Worm (Caenorhabditis elegans) whole organism, L4 larva: ENCODE measurements around the gene K05F1.10.

Experiments
- D1046.2 ChIP-seq: fragments of 200-800 bp; sonication (Bioruptor generic); IDR thresholded peaks from 2 replicates; pipeline ENCODE4 v1.3.6; 2022; ENCODE audit warnings: missing genetic modification characterization, missing compliant biosample characterization
- F26F4.8 ChIP-seq: fragments of 200-800 bp; sonication (Bioruptor generic); conservative IDR thresholded peaks from 2 replicates; pipeline ENCODE4 v1.3.6; 2022; ENCODE audit warnings: missing genetic modification characterization, missing compliant biosample characterization
- F37D6.2 ChIP-seq: sonication (generic microtip); optimal IDR thresholded peaks from 2 replicates; lab custom pipeline; 2016; ENCODE audit warnings: mild to moderate bottlenecking, missing genetic modification characterization, missing compliant biosample characterization
- F49E8.2 ChIP-seq: sonication (generic microtip); optimal IDR thresholded peaks from 2 replicates; lab custom pipeline; 2016; ENCODE audit warnings: missing compliant biosample characterization, mild to moderate bottlenecking, missing genetic modification characterization, borderline replicate concordance
- T20F7.1 ChIP-seq: fragments of 200-800 bp; sonication (Bioruptor generic); optimal IDR thresholded peaks from 2 replicates; lab custom pipeline; 2018; ENCODE audit warnings: mild to moderate bottlenecking, missing genetic modification characterization, missing compliant biosample characterization
- T26A8.4 ChIP-seq: fragments of 200-800 bp; sonication (Bioruptor generic); IDR thresholded peaks from 2 replicates; pipeline ENCODE4 v1.3.6; 2022; ENCODE audit warnings: missing genetic modification characterization, missing compliant biosample characterization
- Y105C5A.15 ChIP-seq: fragments of 200-800 bp; sonication (Bioruptor generic); IDR thresholded peaks from 2 replicates; pipeline ENCODE4 v1.3.6; 2022; ENCODE audit warnings: missing genetic modification characterization, missing compliant biosample characterization
- Y48G9A.11 ChIP-seq: fragments of 200-800 bp; sonication (Bioruptor generic); IDR thresholded peaks from 2 replicates; pipeline ENCODE4 v1.3.6; 2022; ENCODE audit warnings: missing genetic modification reagents, missing genetic modification characterization, missing compliant biosample characterization
- ZK337.2 ChIP-seq: fragments of 200-800 bp; sonication (Bioruptor generic); IDR thresholded peaks from 2 replicates; pipeline ENCODE4 v1.3.6; 2022; ENCODE audit warnings: missing genetic modification reagents, missing genetic modification characterization, missing compliant biosample characterization
- ZK546.5 ChIP-seq, 2 experiments: sonication (generic microtip); optimal IDR thresholded peaks; 2 replicates each; lab custom pipeline; 2017; ENCODE audit warnings: missing biosample characterization in 2 of 2, missing genetic modification characterization in 2 of 2
- aha-1 ChIP-seq: fragments of 150-350 bp; peaks from one replicate; lab custom pipeline; 2014; ENCODE audit warnings: missing biosample characterization, missing genetic modification characterization
- aly-2 ChIP-seq: sonication (generic microtip); optimal IDR thresholded peaks from 2 replicates; lab custom pipeline; 2018; ENCODE audit warnings: missing biosample characterization, missing genetic modification characterization
- ama-1 ChIP-seq: fragments of 150-350 bp; optimal IDR thresholded peaks from 2 replicates; lab custom pipeline; 2014; ENCODE audit warnings: inconsistent platforms, mixed read lengths
- attf-4 ChIP-seq: sonication (generic microtip); optimal IDR thresholded peaks from 3 replicates; lab custom pipeline; 2017; ENCODE audit warnings: missing biosample characterization, missing genetic modification characterization
- ceh-20 ChIP-seq: fragments of 200-800 bp; sonication (Bioruptor generic); IDR thresholded peaks from 2 replicates; pipeline ENCODE4 v1.3.6; 2022; ENCODE audit warnings: missing genetic modification reagents, missing genetic modification characterization, missing compliant biosample characterization
- ceh-32 ChIP-seq: sonication (generic microtip); optimal IDR thresholded peaks from 2 replicates; lab custom pipeline; 2016; ENCODE audit warnings: mild to moderate bottlenecking, missing genetic modification characterization, missing compliant biosample characterization; ENCODE audit not compliant: poor library complexity
- ceh-82 ChIP-seq: sonication (generic microtip); optimal IDR thresholded peaks from 2 replicates; lab custom pipeline; 2017; ENCODE audit warnings: missing biosample characterization, missing genetic modification characterization
- ces-1 ChIP-seq: fragments of 150-350 bp; sonication (generic microtip); optimal IDR thresholded peaks from 4 replicates; lab custom pipeline; 2014; ENCODE audit warnings: missing biosample characterization, missing genetic modification reagents, missing genetic modification characterization
- ctbp-1 ChIP-seq: fragments of 200-800 bp; sonication (Bioruptor generic); IDR thresholded peaks from 2 replicates; pipeline ENCODE4 v1.3.6; 2022; ENCODE audit warnings: missing genetic modification reagents, missing genetic modification characterization, missing compliant biosample characterization
- daf-19 ChIP-seq: fragments of 200-800 bp; sonication (Bioruptor generic); conservative IDR thresholded peaks from 2 replicates; pipeline ENCODE4 v1.3.6; 2022; ENCODE audit warnings: missing genetic modification characterization, missing compliant biosample characterization
- dmd-8 ChIP-seq: fragments of 200-800 bp; sonication (Bioruptor generic); IDR thresholded peaks from 2 replicates; pipeline ENCODE4 v1.3.6; 2022; ENCODE audit warnings: missing genetic modification characterization, missing compliant biosample characterization
- dve-1 ChIP-seq: sonication (generic microtip); optimal IDR thresholded peaks from 2 replicates; lab custom pipeline; 2017; ENCODE audit warnings: antibody characterized with exemption, mild to moderate bottlenecking, missing genetic modification characterization, missing compliant biosample characterization; ENCODE audit not compliant: insufficient read depth
- gei-8 ChIP-seq: fragments of 200-800 bp; sonication (Bioruptor generic); optimal IDR thresholded peaks from 2 replicates; lab custom pipeline; 2018; ENCODE audit warnings: mild to moderate bottlenecking, missing genetic modification characterization, missing compliant biosample characterization
- hlh-11 ChIP-seq: fragments of 200-800 bp; sonication (Bioruptor generic); optimal IDR thresholded peaks from 2 replicates; lab custom pipeline; 2018; ENCODE audit warnings: mild to moderate bottlenecking, missing genetic modification characterization, missing compliant biosample characterization
- hlh-30 ChIP-seq: sonication (generic microtip); optimal IDR thresholded peaks from 2 replicates; lab custom pipeline; 2017; ENCODE audit warnings: antibody characterized with exemption, mild to moderate bottlenecking, missing genetic modification characterization, missing compliant biosample characterization; ENCODE audit not compliant: insufficient read depth
- jun-1 ChIP-seq: fragments of 150-350 bp; optimal IDR thresholded peaks from 2 replicates; lab custom pipeline; 2014; ENCODE audit warnings: missing biosample characterization, missing genetic modification reagents, missing genetic modification characterization
- lin-15B ChIP-seq: fragments of 150-350 bp; sonication (generic microtip); optimal IDR thresholded peaks from 3 replicates; lab custom pipeline; 2014; ENCODE audit warnings: missing biosample characterization, missing genetic modification characterization
- lin-29 ChIP-seq: fragments of 200-800 bp; sonication (Bioruptor generic); IDR thresholded peaks from 2 replicates; pipeline ENCODE4 v1.3.6; 2022; ENCODE audit warnings: missing genetic modification reagents, missing genetic modification characterization, missing compliant biosample characterization
- lin-38 ChIP-seq: fragments of 200-800 bp; sonication (Bioruptor generic); IDR thresholded peaks from 2 replicates; pipeline ENCODE4 v1.3.6; 2022; ENCODE audit warnings: missing genetic modification reagents, missing genetic modification characterization, missing compliant biosample characterization
- lin-39 ChIP-seq: fragments of 150-350 bp; optimal IDR thresholded peaks from 2 replicates; lab custom pipeline; 2014; ENCODE audit warnings: missing biosample characterization, missing genetic modification reagents, missing genetic modification characterization
- madf-9 ChIP-seq: fragments of 200-800 bp; sonication (Bioruptor generic); conservative IDR thresholded peaks from 2 replicates; pipeline ENCODE4 v1.3.6; 2022; ENCODE audit warnings: missing genetic modification reagents, missing genetic modification characterization, missing compliant biosample characterization
- mep-1 ChIP-seq: fragments of 150-350 bp; sonication (generic microtip); optimal IDR thresholded peaks from 3 replicates; lab custom pipeline; 2014; ENCODE audit warnings: missing biosample characterization, missing genetic modification characterization
- mes-2 ChIP-seq: sonication (generic microtip); optimal IDR thresholded peaks from 2 replicates; lab custom pipeline; 2016; ENCODE audit warnings: missing genotype, mild to moderate bottlenecking, missing genetic modification characterization, missing compliant biosample characterization; ENCODE audit not compliant: poor library complexity, severe bottlenecking
- nhr-10 ChIP-seq: fragments of 150-350 bp; optimal IDR thresholded peaks from 2 replicates; lab custom pipeline; 2014; ENCODE audit warnings: missing biosample characterization, missing genetic modification characterization
- nhr-102 ChIP-seq: sonication (generic microtip); optimal IDR thresholded peaks from 2 replicates; lab custom pipeline; 2016; ENCODE audit warnings: mild to moderate bottlenecking, missing genetic modification characterization, moderate library complexity, missing compliant biosample characterization
- nhr-111 ChIP-seq: fragments of 200-800 bp; sonication (Bioruptor generic); optimal IDR thresholded peaks from 2 replicates; lab custom pipeline; 2018; ENCODE audit warnings: mild to moderate bottlenecking, missing genetic modification characterization, missing compliant biosample characterization
- nhr-237 ChIP-seq: sonication (generic microtip); optimal IDR thresholded peaks from 2 replicates; lab custom pipeline; 2017; ENCODE audit warnings: missing biosample characterization, missing genetic modification characterization
- nhr-48 ChIP-seq: sonication (generic microtip); optimal IDR thresholded peaks from 2 replicates; lab custom pipeline; 2016; ENCODE audit warnings: mild to moderate bottlenecking, missing genetic modification characterization, missing compliant biosample characterization
- nhr-6 ChIP-seq: fragments of 150-350 bp; optimal IDR thresholded peaks from 2 replicates; lab custom pipeline; 2014; ENCODE audit warnings: missing biosample characterization, missing genetic modification characterization
- nhr-77 ChIP-seq: fragments of 150-350 bp; optimal IDR thresholded peaks from 2 replicates; lab custom pipeline; 2014; ENCODE audit warnings: missing biosample characterization, missing genetic modification characterization
- php-3 ChIP-seq: fragments of 200-800 bp; sonication (Bioruptor generic); IDR thresholded peaks from 2 replicates; pipeline ENCODE4 v1.3.6; 2022; ENCODE audit warnings: missing genetic modification reagents, missing genetic modification characterization, missing compliant biosample characterization
- pqm-1 ChIP-seq: sonication (generic microtip); optimal IDR thresholded peaks from 2 replicates; lab custom pipeline; 2017; ENCODE audit warnings: missing biosample characterization, missing genetic modification characterization
- rbr-2 ChIP-seq: sonication (generic microtip); optimal IDR thresholded peaks from 2 replicates; lab custom pipeline; 2016; ENCODE audit warnings: missing genotype, missing genetic modification characterization, missing compliant biosample characterization
- saeg-2 ChIP-seq: fragments of 200-800 bp; sonication (Bioruptor generic); IDR thresholded peaks from 2 replicates; pipeline ENCODE4 v1.3.6; 2022; ENCODE audit warnings: missing genetic modification reagents, missing genetic modification characterization, missing compliant biosample characterization
- sdz-12 ChIP-seq: fragments of 200-800 bp; sonication (Bioruptor generic); optimal IDR thresholded peaks from 2 replicates; lab custom pipeline; 2018; ENCODE audit warnings: mild to moderate bottlenecking, missing genetic modification characterization, missing compliant biosample characterization
- snpc-4 ChIP-seq: fragments of 150-350 bp; optimal IDR thresholded peaks from 2 replicates; lab custom pipeline; 2014; ENCODE audit warnings: missing biosample characterization, missing genetic modification characterization
- spr-3 ChIP-seq: fragments of 200-800 bp; sonication (Bioruptor generic); optimal IDR thresholded peaks from 2 replicates; lab custom pipeline; 2018; ENCODE audit warnings: mild to moderate bottlenecking, missing genetic modification characterization, missing compliant biosample characterization
- tag-97 ChIP-seq: fragments of 200-800 bp; sonication (Bioruptor generic); IDR thresholded peaks from 2 replicates; pipeline ENCODE4 v1.3.6; 2022; ENCODE audit warnings: missing genetic modification characterization, missing compliant biosample characterization
- tra-1 ChIP-seq: fragments of 200-800 bp; sonication (Bioruptor generic); IDR thresholded peaks from 2 replicates; pipeline ENCODE4 v1.3.6; 2022; ENCODE audit warnings: missing genetic modification reagents, missing genetic modification characterization, missing compliant biosample characterization
- unc-130 ChIP-seq: sonication (generic microtip); optimal IDR thresholded peaks from 2 replicates; lab custom pipeline; 2016; ENCODE audit warnings: missing genetic modification reagents, missing genetic modification characterization, missing compliant biosample characterization
- vab-7 ChIP-seq: fragments of 200-800 bp; sonication (Bioruptor generic); IDR thresholded peaks from 2 replicates; pipeline ENCODE4 v1.3.6; 2022; ENCODE audit warnings: missing genetic modification reagents, missing genetic modification characterization, missing compliant biosample characterization
- zag-1 ChIP-seq: fragments of 150-350 bp; optimal IDR thresholded peaks from 2 replicates; lab custom pipeline; 2014; ENCODE audit warnings: missing biosample characterization, missing genetic modification characterization
- zip-11 ChIP-seq: fragments of 200-800 bp; sonication (Bioruptor generic); IDR thresholded peaks from 2 replicates; pipeline ENCODE4 v1.3.6; 2022; ENCODE audit warnings: missing genetic modification characterization, missing compliant biosample characterization

The K05F1.10 gene

ce11 chrII:5819655-5820054 is 14.4 kb upstream of the K05F1.10 start (continued):
- no peak for TF ChIP-seq nhr-111
- no peak for TF ChIP-seq lin-29 (GFP tag; lab: Robert Waterston, UW)
- no peak for TF ChIP-seq hlh-11 (tag; lab: Kevin White, UChicago)
- TF ChIP-seq gei-8 (GFP tag; lab: Kevin White, UChicago) = no peak
- TF ChIP-seq attf-4 (tag; lab: Kevin White, UChicago) = no peak
- TF ChIP-seq ceh-82 = no peak
- no peak for TF ChIP-seq sdz-12 (GFP tag; lab: Kevin White, UChicago)
- no peak for TF ChIP-seq F49E8.2
- TF ChIP-seq tag-97 (GFP tag; lab: Robert Waterston, UW) = no peak
- TF ChIP-seq ama-1 = no peak
- TF ChIP-seq snpc-4 (tag; lab: Kevin White, UChicago) = no peak
- no peak for TF ChIP-seq lin-39
- no peak for TF ChIP-seq ceh-32
- TF ChIP-seq lin-38 (GFP tag; lab: Robert Waterston, UW) = peak; percentile 90
- TF ChIP-seq ceh-20 (GFP tag; lab: Robert Waterston, UW) = no peak
- TF ChIP-seq F26F4.8 = no peak
- no peak for TF ChIP-seq pqm-1 (tag; lab: Kevin White, UChicago)
- TF ChIP-seq php-3 (GFP tag; lab: Robert Waterston, UW) = no peak
- peak; percentile 91 for TF ChIP-seq unc-130 (GFP tag; lab: Kevin White, UChicago)
- TF ChIP-seq aly-2 (tag; lab: Kevin White, UChicago) = no peak
- no peak for TF ChIP-seq mep-1 (tag; lab: Kevin White, UChicago)
- TF ChIP-seq nhr-237 (tag; lab: Kevin White, UChicago) = no peak
- TF ChIP-seq Y105C5A.15 = no peak
- no peak for TF ChIP-seq nhr-102 (tag; lab: Kevin White, UChicago)
- TF ChIP-seq nhr-10 (tag; lab: Kevin White, UChicago) = no peak
- no peak for TF ChIP-seq T26A8.4 (GFP tag; lab: Robert Waterston, UW)
- TF ChIP-seq vab-7 (GFP tag; lab: Robert Waterston, UW) = 0 out of 2 replicates have a peak, but pooled peaks have one; percentile 23
- no peak for TF ChIP-seq ctbp-1 (GFP tag; lab: Robert Waterston, UW)
- no peak for TF ChIP-seq hlh-30
- TF ChIP-seq mes-2 (tag; lab: Kevin White, UChicago) = peak; percentile 97
- TF ChIP-seq F37D6.2 = no peak
- peak; percentile 47; the same call in 1 of the 2 replicates for TF ChIP-seq madf-9
- TF ChIP-seq spr-3 (GFP tag; lab: Kevin White, UChicago) = no peak
- TF ChIP-seq ces-1 (GFP tag; lab: Kevin White, UChicago) = no peak
- TF ChIP-seq ZK546.5 (tag; optimal IDR thresholded peaks at IDR 0.05; lab: Kevin White, UChicago) = no peak
- TF ChIP-seq tra-1 = 0 out of 2 replicates have a peak, but pooled peaks have one; percentile 21
- TF ChIP-seq D1046.2 (GFP tag; lab: Robert Waterston, UW) = no peak
- TF ChIP-seq lin-15B (tag; lab: Kevin White, UChicago) = no peak
- no peak for TF ChIP-seq nhr-77
- no peak for TF ChIP-seq jun-1 (tag; lab: Kevin White, UChicago)
- no peak for TF ChIP-seq rbr-2 (tag; lab: Kevin White, UChicago)
- TF ChIP-seq zip-11 (GFP tag; lab: Robert Waterston, UW) = no peak
- TF ChIP-seq nhr-48 (tag; lab: Kevin White, UChicago) = no peak
- peak; percentile 25; the same call in 1 of the 2 replicates for TF ChIP-seq Y48G9A.11 (GFP tag; lab: Robert Waterston, UW)
- no peak for TF ChIP-seq zag-1 (tag; lab: Kevin White, UChicago)
- TF ChIP-seq dve-1 = no peak
- no peak for TF ChIP-seq daf-19 (GFP tag; lab: Robert Waterston, UW)
- TF ChIP-seq dmd-8 (GFP tag; lab: Robert Waterston, UW) = no peak
- TF ChIP-seq ZK337.2 = 0 out of 2 replicates have a peak, but pooled peaks have one; percentile 62
- TF ChIP-seq nhr-6 (tag; lab: Kevin White, UChicago) = no peak
- no peak for TF ChIP-seq T20F7.1
- peak; percentile 30 for TF ChIP-seq aha-1 (tag; lab: Kevin White, UChicago)
- no peak for TF ChIP-seq saeg-2 (GFP tag; lab: Robert Waterston, UW)
